Worm (Caenorhabditis elegans) whole organism, L1 larva: Measurements from ENCODE around the gene F54C8.1.

Experiments
- ama-1 ChIP-seq: fragments of 150-350 bp; optimal IDR thresholded peaks from 2 replicates; lab custom pipeline; 2014
- dpl-1 ChIP-seq, 3 experiments: fragments of 150-350 bp in 2 of 3; sonication (generic microtip) in 1 of 3; optimal IDR thresholded peaks; 2 replicates each; lab custom pipeline; 2014 to 2017; ENCODE audit warnings: missing biosample characterization in 3 of 3, missing genetic modification characterization in 3 of 3, missing genetic modification reagents in 3 of 3
- egl-27 ChIP-seq, 2 experiments: fragments of 150-350 bp in 1 of 2; sonication (generic microtip); optimal IDR thresholded peaks; 3 replicates each; lab custom pipeline; 2017 to 2018; ENCODE audit warnings: missing biosample characterization in 2 of 2, missing genetic modification characterization in 2 of 2, missing genetic modification reagents in 2 of 2
- fkh-10 ChIP-seq: sonication (generic microtip); optimal IDR thresholded peaks from 2 replicates; lab custom pipeline; 2017; ENCODE audit warnings: missing biosample characterization, missing genetic modification reagents, missing genetic modification characterization
- lsy-2 ChIP-seq, 2 experiments: fragments of 150-350 bp; optimal IDR thresholded peaks; 2 replicates each; lab custom pipeline; 2014; ENCODE audit warnings: missing biosample characterization in 2 of 2, missing genetic modification characterization in 2 of 2
- mep-1 ChIP-seq: fragments of 150-350 bp; optimal IDR thresholded peaks from 2 replicates; lab custom pipeline; 2014; ENCODE audit warnings: missing biosample characterization, missing genetic modification characterization
- nhr-76 ChIP-seq: sonication (generic microtip); optimal IDR thresholded peaks from 2 replicates; lab custom pipeline; 2017; ENCODE audit warnings: missing biosample characterization, missing genetic modification characterization
- nhr-77 ChIP-seq: fragments of 150-350 bp; optimal IDR thresholded peaks from 2 replicates; lab custom pipeline; 2014; ENCODE audit warnings: missing biosample characterization, missing genetic modification characterization
- snu-23 ChIP-seq: sonication (generic microtip); optimal IDR thresholded peaks from 2 replicates; lab custom pipeline; 2016; ENCODE audit warnings: missing genetic modification characterization, missing compliant biosample characterization
- sptf-1 ChIP-seq: fragments of 150-350 bp; optimal IDR thresholded peaks from 2 replicates; lab custom pipeline; 2014; ENCODE audit warnings: missing biosample characterization, missing genetic modification characterization

ce11 chrIII:9465865-9466264 is 26.4 kb downstream of the F54C8.1 start, which contains the start of gene B0464.6:
- TF ChIP-seq sptf-1 (tag; lab: Kevin White, UChicago) (no peak), snu-23 (GFP tag; lab: Kevin White, UChicago) (no peak), mep-1 (tag; lab: Kevin White, UChicago) (no peak), lsy-2 (tag; optimal IDR thresholded peaks at IDR 0.05; lab: Kevin White, UChicago) (no peak), egl-27 (tag; optimal IDR thresholded peaks at IDR 0.05; lab: Kevin White, UChicago) (no peak), ama-1 (lab: Kevin White, UChicago) (no peak), nhr-77 (tag; lab: Kevin White, UChicago) (no peak), fkh-10 (GFP tag; lab: Kevin White, UChicago) (no peak), dpl-1 (GFP tag; optimal IDR thresholded peaks at IDR 0.05; lab: Kevin White, UChicago) (no peak), nhr-76 (tag; lab: Kevin White, UChicago) (no peak)
